Fruit fly (Drosophila melanogaster): Measurements from ENCODE around the gene CG2150.

dm6 chr3R:31748093-31748996 is 16.2 kb downstream of the CG2150 start:
- TF ChIP-seq Sin3A (optimal IDR thresholded peaks at IDR 0.05) (no peak), psq (optimal IDR thresholded peaks at IDR 0.05) (peak; percentile 75), insv (optimal IDR thresholded peaks at IDR 0.05) (no peak), Myc (optimal IDR thresholded peaks at IDR 0.05) (no peak), h (optimal IDR thresholded peaks at IDR 0.05) (no peak)

All from Kc167 (cell line).